Worm (Caenorhabditis elegans) whole organism, L3 larva: Measurements from ENCODE around the gene str-262.

ENCODE experiments used
- R02D3.7 ChIP-seq: fragments of 150-350 bp; optimal IDR thresholded peaks from 2 replicates; lab custom pipeline; 2014; ENCODE audit warnings: missing biosample characterization, missing genetic modification characterization
- aly-2 ChIP-seq: fragments of 150-350 bp; optimal IDR thresholded peaks from 2 replicates; lab custom pipeline; 2014; ENCODE audit warnings: missing biosample characterization, missing genetic modification characterization
- ama-1 ChIP-seq: fragments of 150-350 bp; optimal IDR thresholded peaks from 2 replicates; lab custom pipeline; 2018
- egl-27 ChIP-seq: sonication (generic microtip); optimal IDR thresholded peaks from 4 replicates; lab custom pipeline; 2017; ENCODE audit warnings: missing biosample characterization, missing genetic modification reagents, missing genetic modification characterization
- elt-1 ChIP-seq: fragments of 150-350 bp; optimal IDR thresholded peaks from 2 replicates; lab custom pipeline; 2014; ENCODE audit warnings: missing biosample characterization, missing genetic modification characterization
- fkh-10 ChIP-seq: sonication (generic microtip); optimal IDR thresholded peaks from 2 replicates; lab custom pipeline; 2017; ENCODE audit warnings: missing biosample characterization, missing genetic modification reagents, missing genetic modification characterization
- nhr-12 ChIP-seq: fragments of 150-350 bp; optimal IDR thresholded peaks from 2 replicates; lab custom pipeline; 2014; ENCODE audit warnings: missing biosample characterization, missing genetic modification characterization
- nhr-25 ChIP-seq: sonication (generic microtip); optimal IDR thresholded peaks from 2 replicates; lab custom pipeline; 2017; ENCODE audit warnings: missing biosample characterization, missing genetic modification characterization
- nhr-76 ChIP-seq: fragments of 150-350 bp; sonication (generic microtip); optimal IDR thresholded peaks from 5 replicates; lab custom pipeline; 2014; ENCODE audit warnings: missing biosample characterization, missing genetic modification characterization
- pha-4 ChIP-seq: fragments of 150-350 bp; optimal IDR thresholded peaks from 2 replicates; lab custom pipeline; 2014; ENCODE audit warnings: missing biosample characterization, missing genetic modification reagents, missing genetic modification characterization
- sea-2 ChIP-seq: fragments of 150-350 bp; sonication (generic microtip); optimal IDR thresholded peaks from 4 replicates; lab custom pipeline; 2014; ENCODE audit warnings: missing biosample characterization, missing genetic modification reagents, missing genetic modification characterization
- unc-62 ChIP-seq: fragments of 150-350 bp; sonication (generic microtip); optimal IDR thresholded peaks from 4 replicates; lab custom pipeline; 2014; ENCODE audit warnings: missing biosample characterization, missing genetic modification reagents, missing genetic modification characterization

- TF ChIP-seq ama-1 (lab: Kevin White, UChicago) (no peak), unc-62 (GFP tag; lab: Kevin White, UChicago) (no peak), elt-1 (tag; lab: Kevin White, UChicago) (no peak), fkh-10 (GFP tag; lab: Kevin White, UChicago) (no peak), nhr-76 (no peak), nhr-25 (tag; lab: Kevin White, UChicago) (no peak), R02D3.7 (tag; lab: Kevin White, UChicago) (no peak), aly-2 (tag; lab: Kevin White, UChicago) (no peak), nhr-12 (no peak), egl-27 (no peak), sea-2 (GFP tag; lab: Kevin White, UChicago) (no peak), pha-4 (tag; lab: Kevin White, UChicago) (no peak)
Measured at ce11 chrV:761235-761634, 8.7 kb upstream of the str-262 start, which contains the start of gene C05E4.15.
